Worm (Caenorhabditis elegans) whole organism, L2 larva: ENCODE measurements around the gene F40G12.11.
A peak's percentile ranks its signal among the peaks of the same experiment; 100 is the strongest.
"Not testable (repeated sequence)": the region's sequence is repeated elsewhere in the genome, so short reads cannot be mapped to it uniquely, and the experiment has no call there.

Source experiments
- C34F6.9 ChIP-seq: fragments of 150-350 bp; optimal IDR thresholded peaks from 2 replicates; lab custom pipeline; 2014; ENCODE audit warnings: missing biosample characterization, missing genetic modification characterization
- F13H6.1 ChIP-seq: sonication (generic microtip); optimal IDR thresholded peaks from 2 replicates; lab custom pipeline; 2016; ENCODE audit warnings: missing genetic modification characterization, missing compliant biosample characterization
- Y55F3AM.14 ChIP-seq: fragments of 200-800 bp; sonication (Bioruptor generic); optimal IDR thresholded peaks from 2 replicates; lab custom pipeline; 2018; ENCODE audit warnings: mild to moderate bottlenecking, missing genetic modification characterization, missing compliant biosample characterization
- ZK546.5 ChIP-seq: sonication (generic microtip); optimal IDR thresholded peaks from 2 replicates; lab custom pipeline; 2017; ENCODE audit warnings: missing biosample characterization, missing genetic modification characterization
- ama-1 ChIP-seq: fragments of 150-350 bp; optimal IDR thresholded peaks from 2 replicates; lab custom pipeline; 2018; ENCODE audit warnings: inconsistent platforms
- blmp-1 ChIP-seq: sonication (generic microtip); optimal IDR thresholded peaks from 2 replicates; lab custom pipeline; 2017; ENCODE audit warnings: missing genetic modification characterization, mild to moderate bottlenecking, missing compliant biosample characterization, antibody characterized with exemption, moderate library complexity; ENCODE audit not compliant: insufficient read depth
- ceh-16 ChIP-seq: fragments of 150-350 bp; optimal IDR thresholded peaks from 2 replicates; lab custom pipeline; 2014; ENCODE audit warnings: missing biosample characterization, missing genetic modification characterization
- ceh-82 ChIP-seq: fragments of 150-350 bp; optimal IDR thresholded peaks from 2 replicates; lab custom pipeline; 2014; ENCODE audit warnings: missing biosample characterization, missing genetic modification characterization
- crh-2 ChIP-seq: sonication (generic microtip); optimal IDR thresholded peaks from 2 replicates; lab custom pipeline; 2017; ENCODE audit warnings: missing biosample characterization, missing genetic modification characterization
- egl-27 ChIP-seq: sonication (generic microtip); optimal IDR thresholded peaks from 3 replicates; lab custom pipeline; 2017; ENCODE audit warnings: missing biosample characterization, missing genetic modification reagents, missing genetic modification characterization
- elt-3 ChIP-seq: sonication (generic microtip); optimal IDR thresholded peaks from 2 replicates; lab custom pipeline; 2017; ENCODE audit warnings: missing biosample characterization, missing genetic modification characterization
- fos-1 ChIP-seq: fragments of 150-350 bp; optimal IDR thresholded peaks from 2 replicates; lab custom pipeline; 2014; ENCODE audit warnings: missing biosample characterization, missing genetic modification characterization
- lin-11 ChIP-seq: fragments of 150-350 bp; sonication (generic microtip); optimal IDR thresholded peaks from 2 replicates; lab custom pipeline; 2014; ENCODE audit warnings: missing biosample characterization, missing genetic modification characterization, inconsistent platforms, mixed read lengths
- lin-13 ChIP-seq: fragments of 150-350 bp; optimal IDR thresholded peaks from 2 replicates; lab custom pipeline; 2014; ENCODE audit warnings: missing biosample characterization, missing genetic modification reagents, missing genetic modification characterization
- lin-39 ChIP-seq: fragments of 150-350 bp; optimal IDR thresholded peaks from 2 replicates; lab custom pipeline; 2014; ENCODE audit warnings: missing biosample characterization, missing genetic modification reagents, missing genetic modification characterization
- mbf-1 ChIP-seq: sonication (generic microtip); optimal IDR thresholded peaks from 2 replicates; lab custom pipeline; 2017; ENCODE audit warnings: missing biosample characterization, missing genetic modification characterization
- mdl-1 ChIP-seq, 2 experiments: fragments of 150-350 bp in 1 of 2; sonication (generic microtip) in 1 of 2; optimal IDR thresholded peaks; 2 replicates each; lab custom pipeline; 2017; ENCODE audit warnings: missing biosample characterization in 2 of 2, missing genetic modification characterization in 2 of 2
- nhr-12 ChIP-seq: fragments of 150-350 bp; optimal IDR thresholded peaks from 2 replicates; lab custom pipeline; 2014; ENCODE audit warnings: missing biosample characterization, missing genetic modification characterization
- nhr-129 ChIP-seq: fragments of 150-350 bp; optimal IDR thresholded peaks from 2 replicates; lab custom pipeline; 2014; ENCODE audit warnings: missing biosample characterization, missing genetic modification characterization
- nhr-23 ChIP-seq: fragments of 150-350 bp; optimal IDR thresholded peaks from 2 replicates; lab custom pipeline; 2014; ENCODE audit warnings: missing biosample characterization, missing genetic modification reagents, missing genetic modification characterization
- nhr-237 ChIP-seq: fragments of 150-350 bp; optimal IDR thresholded peaks from 2 replicates; lab custom pipeline; 2014; ENCODE audit warnings: missing biosample characterization, missing genetic modification characterization
- nhr-25 ChIP-seq: fragments of 150-350 bp; sonication (generic microtip); optimal IDR thresholded peaks from 3 replicates; lab custom pipeline; 2014; ENCODE audit warnings: missing biosample characterization, missing genetic modification characterization
- nhr-6 ChIP-seq: fragments of 150-350 bp; optimal IDR thresholded peaks from 2 replicates; lab custom pipeline; 2014; ENCODE audit warnings: missing biosample characterization, missing genetic modification characterization
- nhr-77 ChIP-seq: fragments of 150-350 bp; optimal IDR thresholded peaks from 2 replicates; lab custom pipeline; 2014; ENCODE audit warnings: missing biosample characterization, missing genetic modification characterization
- sem-4 ChIP-seq: fragments of 150-350 bp; optimal IDR thresholded peaks from 2 replicates; lab custom pipeline; 2014; ENCODE audit warnings: missing biosample characterization, missing genetic modification reagents, missing genetic modification characterization
- skn-1 ChIP-seq: sonication (generic microtip); optimal IDR thresholded peaks from 2 replicates; lab custom pipeline; 2017; ENCODE audit warnings: missing biosample characterization, missing genetic modification characterization
- sma-3 ChIP-seq: sonication (generic microtip); optimal IDR thresholded peaks from 2 replicates; lab custom pipeline; 2016; ENCODE audit warnings: missing genetic modification reagents, missing genetic modification characterization, missing compliant biosample characterization
- sma-9 ChIP-seq, 2 experiments: fragments of 150-350 bp in 1 of 2; sonication (generic microtip) in 1 of 2; optimal IDR thresholded peaks; 2 replicates each; lab custom pipeline; 2014 to 2016; ENCODE audit warnings: missing genetic modification characterization in 2 of 2, mild to moderate bottlenecking in 1 of 2, missing biosample characterization in 1 of 2, missing compliant biosample characterization in 1 of 2, missing genetic modification reagents in 1 of 2, moderate library complexity in 1 of 2
- snpc-4 ChIP-seq: fragments of 150-350 bp; optimal IDR thresholded peaks from 2 replicates; lab custom pipeline; 2014; ENCODE audit warnings: missing biosample characterization, missing genetic modification characterization
- unc-55 ChIP-seq: fragments of 150-350 bp; sonication (generic microtip); optimal IDR thresholded peaks from 3 replicates; lab custom pipeline; 2014; ENCODE audit warnings: missing biosample characterization, missing genetic modification reagents, missing genetic modification characterization
- unc-62 ChIP-seq: fragments of 150-350 bp; optimal IDR thresholded peaks from 2 replicates; lab custom pipeline; 2014; ENCODE audit warnings: missing biosample characterization, missing genetic modification reagents, missing genetic modification characterization
- zag-1 ChIP-seq: fragments of 150-350 bp; optimal IDR thresholded peaks from 2 replicates; lab custom pipeline; 2014; ENCODE audit warnings: missing biosample characterization, missing genetic modification characterization
- ztf-4 ChIP-seq: fragments of 150-350 bp; optimal IDR thresholded peaks from 2 replicates; lab custom pipeline; 2014; ENCODE audit warnings: missing biosample characterization, missing genetic modification characterization

F40G12.11 gene

ce11 chrV:14296499-14296898 is 10.5 kb downstream of the F40G12.11 start, which contains the start of gene F14D7.3:
TSS of gene F14D7.3 (plus strand) at chrV:14296799.
- no peak for TF ChIP-seq C34F6.9 (tag; lab: Kevin White, UChicago)
- TF ChIP-seq ceh-82, result no peak
- TF ChIP-seq, all 48 proteins: peak for 0

- TF ChIP-seq ZK546.5 (tag; lab: Kevin White, UChicago), result no peak
- TF ChIP-seq egl-27 (tag; lab: Kevin White, UChicago), result no peak
- TF ChIP-seq nhr-129, result no peak
- no peak for TF ChIP-seq crh-2 (tag; lab: Kevin White, UChicago)
- no peak for TF ChIP-seq sma-9 (GFP tag; optimal IDR thresholded peaks at IDR 0.05; lab: Kevin White, UChicago)
- TF ChIP-seq sma-9 (tag; optimal IDR thresholded peaks at IDR 0.05; lab: Kevin White, UChicago), result no peak
- TF ChIP-seq zag-1 (tag; lab: Kevin White, UChicago), result no peak
- TF ChIP-seq sem-4 (tag; lab: Kevin White, UChicago), result no peak
- no peak for TF ChIP-seq nhr-25
- TF ChIP-seq lin-13 (GFP tag; lab: Kevin White, UChicago), result no peak
- TF ChIP-seq C34F6.9 (tag; lab: Kevin White, UChicago), result no peak
- TF ChIP-seq unc-55 (GFP tag; lab: Kevin White, UChicago), result no peak
- no peak for TF ChIP-seq lin-11
- TF ChIP-seq, all 48 proteins: peak for 0
These were observed 13.6 kb downstream of the F40G12.11 start, which contains the start of the genes spig-3 and F14D7.12 for ce11 chrV:14299569-14300064. TSS of gene spig-3 (minus strand) at chrV:14299669. TSS of gene F14D7.12 (plus strand) at chrV:14300014.

ce11 chrV:14301076-14301475 is 15.1 kb downstream of the F40G12.11 start, which contains the start of gene F14D7.6:
TSS of gene F14D7.6 (plus strand) at chrV:14301413.
- TF ChIP-seq fos-1 (tag; lab: Kevin White, UChicago) (peak; percentile 52), lin-13 (GFP tag; lab: Kevin White, UChicago) (no peak), nhr-237 (tag; lab: Kevin White, UChicago) (no peak)

ce11 chrV:14306771-14307170 is 20.8 kb downstream of the F40G12.11 start, which contains the start of gene spig-4:
TSS of gene spig-4 (minus strand) at chrV:14306871.
- TF ChIP-seq nhr-6; skn-1 (tag; lab: Kevin White, UChicago); nhr-23 (tag; lab: Kevin White, UChicago): not testable (repeated sequence)

- TF ChIP-seq C34F6.9 (tag; lab: Kevin White, UChicago); unc-62; sma-3 (GFP tag; lab: Kevin White, UChicago): not testable (repeated sequence)
These were observed 22.2 kb downstream of the F40G12.11 start, which contains the start of gene spig-5 for ce11 chrV:14308164-14308563. TSS of gene spig-5 (plus strand) at chrV:14308464.

ce11 chrV:14309632-14310031 is 23.7 kb downstream of the F40G12.11 start, which contains the start of gene F14D7.14:
TSS of gene F14D7.14 (plus strand) at chrV:14309932.
- not testable (repeated sequence) for TF ChIP-seq elt-3 (tag; lab: Kevin White, UChicago); unc-62; F13H6.1 (tag; lab: Kevin White, UChicago)

- TF ChIP-seq snpc-4 (tag; lab: Kevin White, UChicago) (no peak), lin-13 (GFP tag; lab: Kevin White, UChicago) (no peak), ztf-4 (tag; lab: Kevin White, UChicago) (no peak), skn-1 (tag; lab: Kevin White, UChicago) (no peak), nhr-77 (tag; lab: Kevin White, UChicago) (no peak), blmp-1 (no peak), crh-2 (tag; lab: Kevin White, UChicago) (no peak), nhr-12 (no peak), unc-55 (GFP tag; lab: Kevin White, UChicago) (no peak), elt-3 (tag; lab: Kevin White, UChicago) (no peak), fos-1 (tag; lab: Kevin White, UChicago) (no peak), ceh-16 (no peak), mdl-1 (tag; optimal IDR thresholded peaks at IDR 0.05; lab: Kevin White, UChicago) (no peak), mbf-1 (tag; lab: Kevin White, UChicago) (no peak), nhr-237 (tag; lab: Kevin White, UChicago) (no peak), lin-39 (tag; lab: Kevin White, UChicago) (no peak), ama-1 (lab: Kevin White, UChicago) (no peak), Y55F3AM.14 (GFP tag; lab: Kevin White, UChicago) (no peak), nhr-25 (no peak)
These were observed 25.1 kb downstream of the F40G12.11 start, which contains the start of gene ddn-3 for ce11 chrV:14311115-14311514. TSS of gene ddn-3 (minus strand) at chrV:14311215.
